Worm (Caenorhabditis elegans) whole organism, midembryonic: ENCODE results near the gene mcp-1.

Experiments
- T22C8.4 ChIP-seq: fragments of 200-800 bp; sonication (Bioruptor generic); IDR thresholded peaks from 2 replicates; pipeline ENCODE4 v1.3.6; 2022; ENCODE audit warnings: missing genetic modification characterization, missing compliant biosample characterization
- cog-1 ChIP-seq: sonication (generic microtip); optimal IDR thresholded peaks from 2 replicates; lab custom pipeline; 2016; ENCODE audit warnings: missing genetic modification characterization, missing compliant biosample characterization
- flt-1 ChIP-seq: fragments of 200-800 bp; sonication (Bioruptor generic); IDR thresholded peaks from 2 replicates; pipeline ENCODE4 v1.3.6; 2022; ENCODE audit warnings: missing genetic modification characterization, missing compliant biosample characterization
- klf-2 ChIP-seq: fragments of 200-800 bp; sonication (Bioruptor generic); conservative IDR thresholded peaks from 2 replicates; pipeline ENCODE4 v1.3.6; 2022; ENCODE audit warnings: missing genetic modification reagents, missing genetic modification characterization, missing compliant biosample characterization
- med-1 ChIP-seq: sonication (generic microtip); optimal IDR thresholded peaks from 2 replicates; lab custom pipeline; 2017; ENCODE audit warnings: missing genetic modification characterization, mild to moderate bottlenecking, missing compliant biosample characterization, antibody characterized with exemption, missing genetic modification reagents; ENCODE audit not compliant: insufficient read depth
- ref-1 ChIP-seq: fragments of 200-800 bp; sonication (Bioruptor generic); conservative IDR thresholded peaks from 2 replicates; pipeline ENCODE4 v1.3.6; 2022; ENCODE audit warnings: missing genetic modification reagents, missing genetic modification characterization, missing compliant biosample characterization
- tab-1 ChIP-seq: fragments of 200-800 bp; sonication (Bioruptor generic); IDR thresholded peaks from 2 replicates; pipeline ENCODE4 v1.3.6; 2022; ENCODE audit warnings: missing genetic modification characterization, missing compliant biosample characterization
- ztf-23 ChIP-seq: fragments of 200-800 bp; sonication (Bioruptor generic); IDR thresholded peaks from 2 replicates; pipeline ENCODE4 v1.3.6; 2022; ENCODE audit warnings: missing genetic modification reagents, missing genetic modification characterization, missing compliant biosample characterization
- ztf-29 ChIP-seq: fragments of 200-800 bp; sonication (Bioruptor generic); IDR thresholded peaks from 2 replicates; pipeline ENCODE4 v1.3.6; 2022; ENCODE audit warnings: missing genetic modification reagents, missing genetic modification characterization, missing compliant biosample characterization

Gene mcp-1

DNA sequence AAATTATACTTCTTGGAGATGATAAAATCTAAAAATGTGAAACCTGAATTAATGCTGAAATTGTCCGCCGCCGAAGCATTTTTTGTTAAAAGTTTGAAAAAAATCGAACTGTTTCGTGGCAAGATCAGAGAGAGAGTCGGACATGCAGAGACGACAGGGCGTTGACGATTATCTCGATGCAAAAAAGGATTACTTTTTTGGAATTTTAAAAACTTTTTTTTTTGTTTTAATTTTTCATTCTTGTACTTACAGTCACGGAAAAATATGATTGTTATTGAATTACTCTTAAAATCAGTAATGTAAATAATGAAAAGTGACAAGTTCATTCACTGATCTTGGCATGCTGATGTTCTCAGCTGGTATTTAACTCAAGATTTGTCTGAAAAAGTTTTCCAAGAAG, 24.9 kb upstream of the mcp-1 start, which contains the start of the genes M03F8.5 and M03F8.7:
Gene M03F8.5, minus strand, starts transcription at position 101 of the 400 bp plus-strand sequence.
Gene M03F8.7, plus strand, starts transcription at position 249 of the 400 bp plus-strand sequence.
- TF ChIP-seq ref-1 (GFP tag; lab: Robert Waterston, UW) (no peak), ztf-23 (GFP tag; lab: Robert Waterston, UW) (no peak), med-1 (GFP tag; lab: Kevin White, UChicago) (no peak), klf-2 (GFP tag; lab: Robert Waterston, UW) (no peak), T22C8.4 (no peak), tab-1 (no peak), ztf-29 (GFP tag; lab: Robert Waterston, UW) (no peak), cog-1 (tag; lab: Kevin White, UChicago) (no peak), flt-1 (no peak)

DNA sequence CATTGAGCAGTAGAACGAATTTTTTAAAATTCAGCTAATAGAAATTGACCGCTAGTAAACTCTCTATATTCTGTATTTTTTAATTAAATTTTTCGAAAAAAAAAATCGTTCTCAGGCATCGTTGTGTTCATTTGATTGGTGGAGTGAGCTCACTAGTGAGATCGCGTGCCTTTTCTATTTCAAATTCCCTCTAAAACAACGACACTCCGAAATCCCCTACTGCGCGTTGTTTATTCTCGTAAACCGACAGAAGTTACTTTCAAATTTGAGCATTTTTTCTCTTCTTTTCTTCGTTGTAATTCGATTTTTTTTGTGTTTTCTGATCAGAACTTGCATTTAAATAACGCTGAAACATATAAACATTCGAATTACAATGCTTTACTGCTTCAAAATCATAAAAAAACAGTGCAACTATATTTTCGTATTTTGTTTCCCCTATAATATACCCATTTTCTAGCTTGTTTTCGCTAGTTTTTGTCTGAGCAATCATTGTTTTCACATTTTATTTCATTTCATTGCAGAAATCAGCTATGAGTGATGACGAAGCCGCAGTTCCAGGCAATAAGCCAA, 22.0 kb upstream of the mcp-1 start, which contains the start of gene syf-3:
Gene syf-3, plus strand, starts transcription at position 520 of the 570 bp plus-strand sequence.
- TF ChIP-seq ztf-29 (GFP tag; lab: Robert Waterston, UW) (no peak), ztf-23 (GFP tag; lab: Robert Waterston, UW) (no peak), T22C8.4 (no peak), flt-1 (no peak), cog-1 (tag; lab: Kevin White, UChicago) (no peak), tab-1 (no peak), ref-1 (GFP tag; lab: Robert Waterston, UW) (no peak), klf-2 (GFP tag; lab: Robert Waterston, UW) (no peak), med-1 (GFP tag; lab: Kevin White, UChicago) (no peak)

DNA sequence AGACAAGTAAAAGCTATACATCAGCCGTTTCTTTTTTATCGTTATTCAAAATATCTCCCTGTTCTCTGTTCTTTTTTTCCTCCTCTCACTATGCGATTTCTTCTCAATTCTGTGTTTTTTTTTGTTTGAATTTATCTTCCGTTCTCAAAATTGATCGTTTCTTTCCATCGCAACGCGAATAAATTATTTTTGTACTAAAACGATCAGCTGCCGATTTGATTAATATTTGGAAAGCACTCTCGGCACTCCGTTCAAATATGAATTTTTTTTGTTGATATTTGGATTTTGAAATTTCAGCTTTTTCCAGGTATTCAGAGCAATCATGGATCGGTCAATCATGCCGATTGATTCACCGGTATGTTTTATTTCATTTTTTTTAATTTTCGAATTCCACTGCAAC, 18.4 kb upstream of the mcp-1 start, which contains the start of gene pst-1:
Gene pst-1, plus strand, starts transcription at position 301 of the 400 bp plus-strand sequence.
- TF ChIP-seq ztf-23 (GFP tag; lab: Robert Waterston, UW) (no peak), ref-1 (GFP tag; lab: Robert Waterston, UW) (no peak), tab-1 (no peak), med-1 (GFP tag; lab: Kevin White, UChicago) (no peak), flt-1 (no peak), klf-2 (GFP tag; lab: Robert Waterston, UW) (no peak)

DNA sequence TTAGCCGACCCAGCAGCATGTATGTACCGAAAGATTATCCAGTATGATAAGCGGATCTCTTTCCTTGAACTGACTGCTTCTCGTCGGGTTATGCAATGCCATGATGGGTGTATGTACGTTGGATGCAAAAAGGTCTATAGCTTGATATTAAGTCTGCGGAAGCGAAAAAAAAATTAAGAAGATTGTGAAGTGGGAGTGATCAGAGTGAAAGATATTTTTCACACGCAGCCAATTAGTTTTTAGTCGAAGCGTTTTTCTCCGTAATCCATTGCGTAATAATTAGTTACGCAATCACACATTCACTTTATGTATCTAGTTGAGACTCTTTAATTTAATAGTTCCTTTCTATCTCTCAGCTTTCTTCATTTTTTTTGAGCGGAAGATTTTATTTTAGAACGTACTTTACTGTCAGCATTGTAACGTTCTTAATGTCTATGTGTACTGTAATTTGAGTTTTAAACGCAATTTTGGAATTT, 11.9 kb upstream of the mcp-1 start:
- TF ChIP-seq ztf-29 (GFP tag; lab: Robert Waterston, UW) = no peak
- no peak for TF ChIP-seq cog-1 (tag; lab: Kevin White, UChicago)
- no peak for TF ChIP-seq ref-1 (GFP tag; lab: Robert Waterston, UW)

DNA sequence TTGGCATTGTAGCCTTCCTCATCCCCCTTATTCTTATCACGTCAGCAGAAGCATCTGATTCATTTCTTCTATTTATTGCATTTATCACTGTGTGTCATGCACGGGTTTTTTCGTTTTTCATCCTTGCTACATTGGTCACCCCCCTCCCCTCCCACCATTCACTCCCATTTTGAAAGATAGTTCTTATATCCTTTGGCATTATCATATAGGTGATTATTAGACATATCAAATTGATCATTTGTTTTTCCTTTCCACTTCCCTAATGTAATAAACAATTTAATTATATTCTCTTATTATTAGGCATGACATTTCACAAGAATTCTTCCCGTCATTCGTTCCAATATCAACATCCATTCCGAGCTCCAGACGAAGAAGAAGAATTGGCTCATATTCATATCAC, 10.5 kb upstream of the mcp-1 start, which contains the start of gene M03F8.1:
Gene M03F8.1, plus strand, starts transcription at position 301 of the 400 bp plus-strand sequence.
- no peak for TF ChIP-seq ref-1 (GFP tag; lab: Robert Waterston, UW)
- no peak for TF ChIP-seq flt-1
- no peak for TF ChIP-seq ztf-29 (GFP tag; lab: Robert Waterston, UW)
- no peak for TF ChIP-seq cog-1 (tag; lab: Kevin White, UChicago)
- no peak for TF ChIP-seq klf-2 (GFP tag; lab: Robert Waterston, UW)
- no peak for TF ChIP-seq ztf-23 (GFP tag; lab: Robert Waterston, UW)
- no peak for TF ChIP-seq T22C8.4
- no peak for TF ChIP-seq med-1 (GFP tag; lab: Kevin White, UChicago)

DNA sequence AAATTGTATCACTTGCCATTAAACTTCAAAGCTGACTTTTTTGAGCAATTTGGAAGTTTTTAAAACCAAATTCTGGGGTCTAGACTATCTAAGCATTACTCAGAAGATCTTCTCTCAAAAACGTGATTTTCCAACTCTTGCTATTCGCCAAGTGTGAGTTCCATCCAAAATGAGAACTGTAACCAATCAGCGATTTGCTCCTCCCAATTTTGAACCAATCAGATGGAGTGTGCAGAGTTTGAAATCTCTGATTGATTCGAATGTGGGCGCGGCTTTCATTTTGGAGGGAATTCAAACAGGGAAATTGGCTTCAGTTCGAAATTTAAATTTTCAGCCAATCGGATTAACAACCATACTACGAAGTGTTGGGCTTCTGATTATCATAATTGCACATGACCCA, 8.5 kb upstream of the mcp-1 start:
- TF ChIP-seq ref-1 (GFP tag; lab: Robert Waterston, UW) = no peak
- TF ChIP-seq med-1 (GFP tag; lab: Kevin White, UChicago) = no peak
- TF ChIP-seq ztf-23 (GFP tag; lab: Robert Waterston, UW) = no peak
- TF ChIP-seq T22C8.4 = no peak
- no peak for TF ChIP-seq cog-1 (tag; lab: Kevin White, UChicago)
- no peak for TF ChIP-seq klf-2 (GFP tag; lab: Robert Waterston, UW)
- TF ChIP-seq tab-1 = no peak
- no peak for TF ChIP-seq flt-1
- no peak for TF ChIP-seq ztf-29 (GFP tag; lab: Robert Waterston, UW)

DNA sequence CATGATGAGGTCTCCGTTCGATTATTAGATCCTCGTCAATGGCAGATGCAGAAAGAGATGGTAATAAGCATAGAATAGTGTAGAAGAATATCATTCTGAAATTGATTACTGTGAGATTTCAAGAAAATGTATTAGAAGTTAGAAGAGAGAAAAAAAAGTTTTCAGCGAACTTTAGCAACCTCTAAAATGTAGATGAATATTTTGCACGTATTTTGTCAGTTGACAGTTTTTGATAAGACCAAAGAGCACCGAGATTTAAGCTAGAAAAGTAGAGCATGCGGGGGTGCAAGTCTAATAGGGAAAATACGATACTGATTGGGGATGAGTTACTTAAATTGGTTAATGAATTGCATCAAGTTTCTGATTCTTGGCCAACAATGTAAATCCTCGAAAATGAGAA, 6.9 kb upstream of the mcp-1 start, which contains the start of gene M03F8.6:
Gene M03F8.6, minus strand, starts transcription at position 101 of the 400 bp plus-strand sequence.
- no peak for TF ChIP-seq flt-1
- no peak for TF ChIP-seq med-1 (GFP tag; lab: Kevin White, UChicago)
- no peak for TF ChIP-seq T22C8.4
- no peak for TF ChIP-seq ref-1 (GFP tag; lab: Robert Waterston, UW)
- TF ChIP-seq tab-1 = no peak
- TF ChIP-seq cog-1 (tag; lab: Kevin White, UChicago) = no peak
- TF ChIP-seq klf-2 (GFP tag; lab: Robert Waterston, UW) = no peak
- TF ChIP-seq ztf-23 (GFP tag; lab: Robert Waterston, UW) = no peak
- TF ChIP-seq ztf-29 (GFP tag; lab: Robert Waterston, UW) = no peak

DNA sequence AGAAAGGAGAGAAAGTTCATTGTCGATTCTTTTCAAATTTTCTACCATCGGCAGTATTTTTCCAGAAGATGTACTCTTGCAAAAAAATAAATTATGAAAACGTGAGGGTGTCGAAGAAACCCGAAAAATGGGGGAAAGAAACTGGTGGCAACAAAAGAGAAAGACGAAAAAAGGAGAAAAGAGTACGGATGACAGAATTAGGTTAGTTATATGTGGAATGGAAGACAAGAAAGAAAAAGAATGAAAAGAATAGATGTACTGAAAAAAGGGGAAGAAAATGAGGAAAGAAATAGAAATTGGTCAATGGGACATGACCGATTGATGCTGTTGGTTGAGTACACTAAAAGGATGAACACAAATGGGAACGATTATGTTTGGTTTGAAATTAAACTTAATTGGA, 6.0 kb upstream of the mcp-1 start:
- TF ChIP-seq cog-1 (tag; lab: Kevin White, UChicago) = no peak

DNA sequence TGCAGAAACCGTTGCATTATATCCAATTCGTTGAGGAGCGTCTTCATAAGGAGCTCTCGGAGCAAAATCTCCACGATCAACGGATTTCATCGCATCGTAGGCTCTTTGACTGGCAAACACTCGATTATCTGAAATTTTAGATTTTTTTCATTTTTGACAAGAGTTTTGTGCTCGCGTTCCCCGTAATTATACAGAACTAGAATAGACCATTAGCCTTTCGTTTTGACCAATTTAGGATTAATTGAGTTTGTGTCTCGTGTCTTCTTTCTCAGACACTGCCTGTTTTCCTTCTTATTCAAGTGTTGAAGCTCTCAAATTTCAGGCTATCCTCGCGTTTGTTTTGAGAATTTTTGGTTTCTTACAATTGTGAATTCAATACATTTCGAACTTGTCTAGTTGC, 1.5 kb downstream of the mcp-1 start:
- TF ChIP-seq med-1 (GFP tag; lab: Kevin White, UChicago) = no peak
- TF ChIP-seq ref-1 (GFP tag; lab: Robert Waterston, UW) = no peak
- TF ChIP-seq cog-1 (tag; lab: Kevin White, UChicago) = no peak

DNA sequence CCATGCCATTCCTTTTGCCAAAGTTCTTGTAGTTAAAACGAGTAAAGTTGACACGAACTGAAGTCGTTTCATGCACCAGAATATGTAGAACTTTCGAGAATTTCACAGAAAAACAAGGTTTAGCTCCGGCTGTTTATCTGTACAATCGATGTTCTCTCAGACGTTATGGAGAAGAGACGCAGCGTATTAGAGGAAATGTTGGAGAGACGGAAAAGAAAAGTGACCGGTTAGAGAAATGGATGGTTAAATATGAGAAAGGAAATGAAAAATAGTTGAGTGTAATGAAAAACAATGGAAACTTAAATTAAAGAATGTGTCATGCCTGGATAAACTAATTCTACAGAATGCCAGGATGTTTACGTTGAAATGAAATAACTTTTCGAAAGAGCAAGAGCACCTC, 2.1 kb downstream of the mcp-1 start, which contains the start of gene pcm-1:
Gene pcm-1, minus strand, starts transcription at position 187 of the 400 bp plus-strand sequence.
- TF ChIP-seq T22C8.4 (no peak), flt-1 (no peak), ztf-23 (GFP tag; lab: Robert Waterston, UW) (no peak), ref-1 (GFP tag; lab: Robert Waterston, UW) (no peak), klf-2 (GFP tag; lab: Robert Waterston, UW) (no peak), cog-1 (tag; lab: Kevin White, UChicago) (no peak), med-1 (GFP tag; lab: Kevin White, UChicago) (no peak), ztf-29 (GFP tag; lab: Robert Waterston, UW) (no peak), tab-1 (no peak)
